Worm (Caenorhabditis elegans): ENCODE measurements around the gene scl-18.

Gene scl-18

ce11 chrIV:11718653-11719052 is 35.6 kb downstream of the scl-18 start:
- TF ChIP-seq blmp-1 (tag; optimal IDR thresholded peaks at IDR 0.05; ENCODE audit: insufficient read depth) (peak; percentile 97), snpc-4 (tag; optimal IDR thresholded peaks at IDR 0.05) (no peak)

DNA sequence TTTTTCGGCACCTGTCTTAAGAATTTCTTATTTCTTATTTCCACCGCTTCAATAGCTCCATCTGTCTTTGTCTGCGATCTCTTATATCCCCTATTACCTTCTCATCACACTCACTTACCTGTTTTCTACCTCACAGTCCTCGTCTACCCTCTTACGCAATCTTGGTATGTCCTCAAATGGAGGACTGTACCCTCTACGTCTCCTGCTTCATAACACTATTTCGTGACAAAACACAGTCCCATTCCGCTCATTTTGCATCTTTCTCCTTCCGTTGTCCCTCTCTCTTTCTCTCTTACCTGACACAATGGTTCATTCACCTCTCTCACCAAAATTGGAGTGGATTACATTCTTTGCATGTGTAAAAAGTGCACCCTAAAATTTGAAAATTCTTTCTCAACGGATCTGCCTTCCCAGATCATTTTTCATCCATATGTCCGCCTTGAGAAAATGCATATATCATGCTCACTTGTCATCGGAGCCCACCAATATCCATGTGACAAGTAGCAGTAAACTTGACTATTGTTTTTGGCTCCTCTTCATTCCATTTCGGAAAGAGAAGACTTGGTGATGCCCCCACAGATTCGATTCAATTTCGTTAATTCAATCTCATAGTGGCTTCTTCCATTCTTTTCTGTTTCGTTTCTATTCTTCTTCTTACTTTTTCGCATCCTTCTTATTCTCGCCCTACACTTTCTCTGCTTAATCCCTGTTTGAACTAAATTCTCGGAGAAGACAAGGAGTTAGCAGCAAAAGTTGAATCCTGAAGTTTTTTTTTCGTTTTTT is 36.9 kb downstream of the scl-18 start:
- TF ChIP-seq nhr-77 (tag; optimal IDR thresholded peaks at IDR 0.05) (no peak), lsy-2 (tag; optimal IDR thresholded peaks at IDR 0.05) (no peak), nhr-10 (tag; optimal IDR thresholded peaks at IDR 0.05) (no peak), zag-1 (tag; optimal IDR thresholded peaks at IDR 0.05) (peak; percentile 18), nhr-129 (tag; optimal IDR thresholded peaks at IDR 0.05) (peak; percentile 24), unc-39 (tag; optimal IDR thresholded peaks at IDR 0.05) (no peak), ZK546.5 (tag; optimal IDR thresholded peaks at IDR 0.05) (no peak), unc-55 (GFP tag; optimal IDR thresholded peaks at IDR 0.05) (peak; percentile 33), Y55F3AM.14 (GFP tag; optimal IDR thresholded peaks at IDR 0.05) (no peak)

DNA sequence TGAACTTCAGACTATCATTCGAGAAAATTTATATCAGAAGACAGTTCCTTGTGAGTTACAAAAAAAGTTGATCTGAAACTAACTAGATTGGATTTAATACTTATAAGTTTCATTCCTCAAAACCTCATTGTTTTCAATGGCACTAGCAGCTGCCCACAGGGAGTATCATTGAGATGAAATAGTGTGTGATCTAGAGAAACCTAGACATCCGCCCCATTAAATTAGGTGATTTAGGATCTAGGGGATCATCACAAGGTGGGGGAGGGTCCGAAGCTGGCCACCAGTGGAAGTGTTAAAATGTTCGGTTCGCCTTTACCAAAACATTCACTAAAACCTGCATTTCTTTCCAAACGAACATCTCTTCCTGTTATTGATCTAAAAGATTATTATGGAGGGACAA is 37.8 kb downstream of the scl-18 start:
- TF ChIP-seq nhr-129 (tag; optimal IDR thresholded peaks at IDR 0.05) (no peak), zag-1 (tag; optimal IDR thresholded peaks at IDR 0.05) (no peak), alr-1 (tag; optimal IDR thresholded peaks at IDR 0.05) (no peak), egl-27 (tag; optimal IDR thresholded peaks at IDR 0.05) (no peak), ZK546.5 (tag; optimal IDR thresholded peaks at IDR 0.05) (no peak), nhr-21 (tag; optimal IDR thresholded peaks at IDR 0.05) (no peak), sma-9 (GFP tag; optimal IDR thresholded peaks at IDR 0.05) (no peak), sma-9 (tag; optimal IDR thresholded peaks at IDR 0.05) (no peak), lin-13 (GFP tag; optimal IDR thresholded peaks at IDR 0.05) (no peak), unc-62 (GFP tag; optimal IDR thresholded peaks at IDR 0.05) (no peak), nhr-23 (tag; optimal IDR thresholded peaks at IDR 0.05) (no peak), skn-1 (tag; optimal IDR thresholded peaks at IDR 0.05) (no peak), ztf-1 (GFP tag; conservative IDR thresholded peaks at IDR 0.05) (no peak), R02D3.7 (tag; optimal IDR thresholded peaks at IDR 0.05) (no peak), dmd-4 (tag; optimal IDR thresholded peaks at IDR 0.05) (no peak), nhr-6 (tag; optimal IDR thresholded peaks at IDR 0.05) (no peak), nhr-11 (tag; optimal IDR thresholded peaks at IDR 0.05) (no peak), fos-1 (tag; optimal IDR thresholded peaks at IDR 0.05) (no peak), nhr-12 (tag; optimal IDR thresholded peaks at IDR 0.05) (no peak), F13H6.1 (tag; optimal IDR thresholded peaks at IDR 0.05) (no peak)

DNA sequence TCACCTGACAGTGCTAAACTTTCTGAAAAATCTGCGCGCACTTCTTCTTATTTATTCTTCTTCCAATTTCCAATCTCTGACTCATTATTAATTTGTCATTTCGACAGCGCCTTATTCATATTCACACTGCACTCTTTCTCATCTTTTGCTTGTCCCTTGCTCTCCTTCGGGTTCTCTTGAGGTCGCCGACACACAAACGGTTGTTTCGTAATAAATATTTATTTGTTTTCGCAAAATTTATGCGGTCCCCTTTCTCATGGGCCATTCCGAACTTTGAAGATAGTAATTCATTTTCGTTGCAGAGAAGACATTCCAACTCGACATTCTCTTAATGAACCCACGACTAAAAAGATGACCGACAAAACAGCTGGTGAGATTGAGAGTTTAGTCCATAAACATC is 39.5 kb downstream of the scl-18 start, which contains the start of gene magi-1:
magi-1 (plus strand) TSS at position 301 of the 400 bp plus-strand sequence.
- TF ChIP-seq fos-1 (tag; optimal IDR thresholded peaks at IDR 0.05), result no peak
- no peak for TF ChIP-seq nhr-6 (tag; optimal IDR thresholded peaks at IDR 0.05)
- TF ChIP-seq nhr-25 (tag; optimal IDR thresholded peaks at IDR 0.05), result no peak
- TF ChIP-seq dmd-4 (tag; optimal IDR thresholded peaks at IDR 0.05), result no peak
- TF ChIP-seq lin-11 (tag; optimal IDR thresholded peaks at IDR 0.05), result no peak
- no peak for TF ChIP-seq unc-39 (tag; optimal IDR thresholded peaks at IDR 0.05)
- TF ChIP-seq snpc-4 (tag; optimal IDR thresholded peaks at IDR 0.05), result no peak
- no peak for TF ChIP-seq lin-13 (GFP tag; optimal IDR thresholded peaks at IDR 0.05)
- no peak for TF ChIP-seq nhr-23 (tag; optimal IDR thresholded peaks at IDR 0.05)

DNA sequence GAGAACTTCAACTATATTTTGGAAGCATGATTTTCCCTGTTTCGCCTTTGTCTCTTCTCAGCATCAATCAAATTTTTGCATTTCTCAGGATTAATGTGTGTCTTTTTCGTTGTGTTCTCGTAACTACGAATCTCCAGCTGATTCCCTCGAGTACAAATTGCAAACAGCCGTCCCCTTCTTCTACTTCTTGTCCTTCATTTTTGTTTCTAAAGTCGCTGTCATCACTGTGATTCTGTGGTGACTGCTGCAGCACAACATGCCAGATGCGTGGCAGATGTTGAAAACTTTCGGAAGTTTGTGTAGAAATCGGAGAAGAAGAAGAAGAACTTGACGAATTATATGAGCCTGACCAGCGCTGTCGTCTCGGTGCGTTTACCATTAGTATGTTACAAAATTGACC is 40.9 kb downstream of the scl-18 start:
- TF ChIP-seq nhr-237 (tag; optimal IDR thresholded peaks at IDR 0.05), result no peak
- TF ChIP-seq lin-13 (GFP tag; optimal IDR thresholded peaks at IDR 0.05), result no peak
- no peak for TF ChIP-seq ztf-4 (tag; optimal IDR thresholded peaks at IDR 0.05)
- no peak for TF ChIP-seq lin-11 (tag; optimal IDR thresholded peaks at IDR 0.05)
- TF ChIP-seq blmp-1 (tag; optimal IDR thresholded peaks at IDR 0.05; ENCODE audit: insufficient read depth), result no peak
- no peak for TF ChIP-seq ceh-16 (tag; optimal IDR thresholded peaks at IDR 0.05)
- no peak for TF ChIP-seq mdl-1 (tag; optimal IDR thresholded peaks at IDR 0.05)
- no peak for TF ChIP-seq sma-9 (GFP tag; optimal IDR thresholded peaks at IDR 0.05)
- TF ChIP-seq sma-9 (tag; optimal IDR thresholded peaks at IDR 0.05), result no peak
- TF ChIP-seq unc-55 (GFP tag; optimal IDR thresholded peaks at IDR 0.05), result peak; percentile 23
- TF ChIP-seq unc-39 (tag; optimal IDR thresholded peaks at IDR 0.05), result no peak
- no peak for TF ChIP-seq gmeb-1 (tag; optimal IDR thresholded peaks at IDR 0.05)
- TF ChIP-seq mab-5 (tag; optimal IDR thresholded peaks at IDR 0.05), result peak; percentile 47
